Fruit fly (Drosophila melanogaster) S2 (cell line): Measurements from ENCODE around the gene CG17776.

Source experiments
- CG8478 ChIP-seq: fragments of >200 bp; optimal IDR thresholded peaks from 2 replicates; lab custom pipeline; 2018
- CTCF ChIP-seq, 2 experiments: fragments of >200 bp; optimal IDR thresholded peaks; 2 replicates each; lab custom pipeline; 2018

dm6 chrX:2191896-2192295, 7.4 kb downstream of the CG17776 start:
- no peak for TF ChIP-seq CTCF (optimal IDR thresholded peaks at IDR 0.05; lab: Kevin White, UChicago)
- no peak for TF ChIP-seq CG8478 (lab: Kevin White, UChicago)
